Fruit fly (Drosophila melanogaster): ENCODE measurements around the gene fax.

- TF ChIP-seq Ets96B (tag; optimal IDR thresholded peaks at IDR 0.05) (no peak), eg (GFP tag; IDR thresholded peaks at IDR 0.05) (no peak), OdsH (GFP tag; optimal IDR thresholded peaks at IDR 0.05) (no peak), Hr39 (GFP tag; optimal IDR thresholded peaks at IDR 0.05) (no peak), Hr38 (GFP tag; optimal IDR thresholded peaks at IDR 0.05) (no peak), Ets21C (GFP tag; optimal IDR thresholded peaks at IDR 0.05) (no peak), Lpt (GFP tag; optimal IDR thresholded peaks at IDR 0.05) (no peak), CG6854 (GFP tag; optimal IDR thresholded peaks at IDR 0.05) (no peak), CG8119 (GFP tag; IDR thresholded peaks at IDR 0.05) (no peak), lz (GFP tag; optimal IDR thresholded peaks at IDR 0.05) (no peak), CG6163 (GFP tag; IDR thresholded peaks at IDR 0.05) (no peak), dsx (GFP tag; optimal IDR thresholded peaks at IDR 0.05; ENCODE audit: poor library complexity, severe bottlenecking) (no peak), CG11762 (GFP tag; optimal IDR thresholded peaks at IDR 0.05; ENCODE audit: insufficient read depth) (no peak), CG1621 (tag; optimal IDR thresholded peaks at IDR 0.05) (no peak)
Observed at dm6 chr3L:16394506-16394905, 17.1 kb downstream of the fax start, which contains the start of gene Gagr.
